Worm (Caenorhabditis elegans) whole organism, L1 larva: ENCODE results near the gene C04E6.5.

Experiments used
- C04F5.9 ChIP-seq: sonication (generic microtip); optimal IDR thresholded peaks from 2 replicates; lab custom pipeline; 2016; ENCODE audit warnings: missing genetic modification characterization, missing compliant biosample characterization
- F16B12.6 ChIP-seq: fragments of 150-350 bp; optimal IDR thresholded peaks from 2 replicates; lab custom pipeline; 2014; ENCODE audit warnings: missing biosample characterization, missing genetic modification characterization
- ama-1 ChIP-seq: fragments of 150-350 bp; optimal IDR thresholded peaks from 2 replicates; lab custom pipeline; 2014
- blmp-1 ChIP-seq: fragments of 150-350 bp; optimal IDR thresholded peaks from 2 replicates; lab custom pipeline; 2014; ENCODE audit warnings: missing biosample characterization, missing genetic modification characterization
- ceh-63 ChIP-seq: fragments of 200-800 bp; sonication (Bioruptor generic); optimal IDR thresholded peaks from 2 replicates; lab custom pipeline; 2018; ENCODE audit warnings: mild to moderate bottlenecking, missing genetic modification characterization, missing compliant biosample characterization
- ceh-8 ChIP-seq: fragments of 200-800 bp; sonication (Bioruptor generic); optimal IDR thresholded peaks from 2 replicates; lab custom pipeline; 2018; ENCODE audit warnings: mild to moderate bottlenecking, missing genetic modification characterization, moderate library complexity, missing compliant biosample characterization
- ceh-82 ChIP-seq, 3 experiments: fragments of 150-350 bp in 1 of 3; sonication (generic microtip) in 2 of 3; optimal IDR thresholded peaks; 2 replicates each; lab custom pipeline; 2014 to 2017; ENCODE audit warnings: missing biosample characterization in 3 of 3, missing genetic modification characterization in 3 of 3
- ceh-88 ChIP-seq: fragments of 200-800 bp; sonication (Bioruptor generic); IDR thresholded peaks from 2 replicates; pipeline ENCODE4 v1.3.6; 2022; ENCODE audit warnings: missing genetic modification characterization, missing compliant biosample characterization
- ceh-90 ChIP-seq: sonication (generic microtip); optimal IDR thresholded peaks from 2 replicates; lab custom pipeline; 2016; ENCODE audit warnings: missing genetic modification characterization, missing compliant biosample characterization
- dpl-1 ChIP-seq, 3 experiments: fragments of 150-350 bp in 2 of 3; sonication (generic microtip) in 1 of 3; optimal IDR thresholded peaks; 2 replicates each; lab custom pipeline; 2014 to 2017; ENCODE audit warnings: missing biosample characterization in 3 of 3, missing genetic modification characterization in 3 of 3, missing genetic modification reagents in 3 of 3
- dsc-1 ChIP-seq: sonication (generic microtip); optimal IDR thresholded peaks from 2 replicates; lab custom pipeline; 2016; ENCODE audit warnings: mild to moderate bottlenecking, missing genetic modification characterization, missing compliant biosample characterization
- efl-1 ChIP-seq, 4 experiments: fragments of 150-350 bp; optimal IDR thresholded peaks in 3 of 4; peaks in 1 of 4; 1 replicate in 1 of 4; 2 replicates in 3 of 4; lab custom pipeline; 2014; ENCODE audit warnings: missing biosample characterization in 2 of 4, missing genetic modification characterization in 2 of 4, missing genetic modification reagents in 2 of 4
- elt-3 ChIP-seq, 6 experiments: fragments of 150-350 bp in 1 of 6; sonication (generic microtip); optimal IDR thresholded peaks; 2 replicates each; lab custom pipeline; 2017 to 2018; ENCODE audit warnings: missing biosample characterization in 6 of 6, missing genetic modification characterization in 6 of 6, inconsistent platforms in 1 of 6
- ets-5 ChIP-seq: fragments of 200-800 bp; sonication (Bioruptor generic); IDR thresholded peaks from 2 replicates; pipeline ENCODE4 v1.3.6; 2022; ENCODE audit warnings: missing genetic modification characterization, missing compliant biosample characterization
- fkh-8 ChIP-seq: sonication (generic microtip); optimal IDR thresholded peaks from 2 replicates; lab custom pipeline; 2016; ENCODE audit warnings: mild to moderate bottlenecking, missing genetic modification characterization, missing compliant biosample characterization
- fos-1 ChIP-seq: fragments of 150-350 bp; optimal IDR thresholded peaks from 2 replicates; lab custom pipeline; 2014; ENCODE audit warnings: missing biosample characterization, missing genetic modification characterization
- grh-1 ChIP-seq: fragments of 200-800 bp; sonication (Bioruptor generic); IDR thresholded peaks from 2 replicates; pipeline ENCODE4 v1.3.6; 2022; ENCODE audit warnings: missing genetic modification reagents, missing genetic modification characterization, missing compliant biosample characterization
- hlh-17 ChIP-seq: fragments of 200-800 bp; sonication (Bioruptor generic); optimal IDR thresholded peaks from 2 replicates; lab custom pipeline; 2018; ENCODE audit warnings: missing genetic modification characterization, mild to moderate bottlenecking, missing compliant biosample characterization, moderate library complexity, borderline replicate concordance
- hlh-4 ChIP-seq: sonication (generic microtip); optimal IDR thresholded peaks from 2 replicates; lab custom pipeline; 2016; ENCODE audit warnings: mild to moderate bottlenecking, missing genetic modification characterization, missing compliant biosample characterization
- hpl-2 ChIP-seq: fragments of 150-350 bp; optimal IDR thresholded peaks from 2 replicates; lab custom pipeline; 2014; ENCODE audit warnings: missing biosample characterization, missing genetic modification reagents, missing genetic modification characterization
- lin-13 ChIP-seq: fragments of 150-350 bp; optimal IDR thresholded peaks from 2 replicates; lab custom pipeline; 2014; ENCODE audit warnings: missing biosample characterization, missing genetic modification reagents, missing genetic modification characterization
- lin-14 ChIP-seq: fragments of 200-800 bp; sonication (Bioruptor generic); optimal IDR thresholded peaks from 2 replicates; lab custom pipeline; 2018; ENCODE audit warnings: mild to moderate bottlenecking, missing genetic modification characterization, moderate library complexity, missing compliant biosample characterization
- lin-39 ChIP-seq: fragments of 150-350 bp; optimal IDR thresholded peaks from 2 replicates; lab custom pipeline; 2014; ENCODE audit warnings: missing biosample characterization, missing genetic modification reagents, missing genetic modification characterization
- lsy-2 ChIP-seq, 2 experiments: fragments of 150-350 bp; optimal IDR thresholded peaks; 2 replicates each; lab custom pipeline; 2014; ENCODE audit warnings: missing biosample characterization in 2 of 2, missing genetic modification characterization in 2 of 2
- mep-1 ChIP-seq: fragments of 150-350 bp; optimal IDR thresholded peaks from 2 replicates; lab custom pipeline; 2014; ENCODE audit warnings: missing biosample characterization, missing genetic modification characterization
- nhr-47 ChIP-seq: sonication (generic microtip); optimal IDR thresholded peaks from 2 replicates; lab custom pipeline; 2016; ENCODE audit warnings: mild to moderate bottlenecking, missing genetic modification characterization, moderate library complexity, missing compliant biosample characterization
- nhr-71 ChIP-seq: sonication (generic microtip); optimal IDR thresholded peaks from 2 replicates; lab custom pipeline; 2016; ENCODE audit warnings: mild to moderate bottlenecking, missing genetic modification characterization, moderate library complexity, missing compliant biosample characterization
- nhr-76 ChIP-seq: sonication (generic microtip); optimal IDR thresholded peaks from 2 replicates; lab custom pipeline; 2017; ENCODE audit warnings: missing biosample characterization, missing genetic modification characterization
- nhr-85 ChIP-seq: sonication (generic microtip); peaks from one replicate; lab custom pipeline; 2016; ENCODE audit warnings: missing genetic modification characterization, inconsistent platforms, missing compliant biosample characterization
- nhr-90 ChIP-seq: sonication (generic microtip); optimal IDR thresholded peaks from 2 replicates; lab custom pipeline; 2016; ENCODE audit warnings: mild to moderate bottlenecking, missing genetic modification characterization, missing compliant biosample characterization; ENCODE audit not compliant: poor library complexity
- pag-3 ChIP-seq: sonication (generic microtip); optimal IDR thresholded peaks from 2 replicates; lab custom pipeline; 2017; ENCODE audit warnings: missing genetic modification characterization, mild to moderate bottlenecking, missing compliant biosample characterization, antibody characterized with exemption, borderline replicate concordance; ENCODE audit not compliant: insufficient read depth
- sptf-1 ChIP-seq: fragments of 150-350 bp; optimal IDR thresholded peaks from 2 replicates; lab custom pipeline; 2014; ENCODE audit warnings: missing biosample characterization, missing genetic modification characterization
- swsn-7 ChIP-seq: sonication (generic microtip); optimal IDR thresholded peaks from 2 replicates; lab custom pipeline; 2016; ENCODE audit warnings: missing genetic modification characterization, missing compliant biosample characterization
- unc-130 ChIP-seq: fragments of 150-350 bp; optimal IDR thresholded peaks from 2 replicates; lab custom pipeline; 2017; ENCODE audit warnings: missing biosample characterization, missing genetic modification characterization, inconsistent platforms
- unc-86 ChIP-seq: sonication (generic microtip); optimal IDR thresholded peaks from 2 replicates; lab custom pipeline; 2016; ENCODE audit warnings: missing genetic modification characterization, missing compliant biosample characterization
- zip-4 ChIP-seq: fragments of 200-800 bp; sonication (Bioruptor generic); optimal IDR thresholded peaks from 2 replicates; lab custom pipeline; 2018; ENCODE audit warnings: mild to moderate bottlenecking, missing genetic modification characterization, moderate library complexity, missing compliant biosample characterization

C04E6.5 gene

DNA sequence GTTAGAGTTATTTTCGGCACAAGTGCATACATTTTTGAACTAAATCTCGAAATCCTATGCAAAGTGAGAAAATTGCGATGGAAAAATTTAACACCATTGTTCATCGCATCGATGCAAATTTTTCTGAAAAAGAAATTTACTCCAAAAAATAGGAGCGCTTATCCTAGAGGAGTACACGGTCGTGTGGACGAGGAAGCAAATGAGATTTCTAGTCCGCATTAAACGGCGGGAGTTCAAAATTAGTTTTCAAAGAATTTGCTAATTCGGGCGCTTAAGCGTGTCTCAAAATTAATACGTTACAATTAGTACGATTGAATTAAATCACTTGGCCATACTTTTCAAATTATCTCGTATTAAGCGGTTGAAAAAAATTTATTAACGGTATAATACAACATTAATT is 15.8 kb downstream of the C04E6.5 start, which contains the start of gene lrpr-1 (continued):
- TF ChIP-seq mep-1 (peak; percentile 72), ceh-8 (GFP tag; lab: Kevin White, UChicago) (peak; percentile 77), ceh-90 (peak; percentile 99), F16B12.6 (tag; lab: Kevin White, UChicago) (peak; percentile 46), ceh-88 (peak; percentile 71; the same call in 1 of the 2 replicates), hlh-17 (peak; percentile 71), nhr-90 (peak; percentile 97), ceh-63 (GFP tag; lab: Kevin White, UChicago) (peak; percentile 92), ama-1 (lab: Kevin White, UChicago) (no peak), unc-130 (no peak), C04F5.9 (tag; lab: Kevin White, UChicago) (peak; percentile 94), dpl-1 (GFP tag; optimal IDR thresholded peaks at IDR 0.05; lab: Kevin White, UChicago) (peak; percentile 97 to 99 (median 98))

- TF ChIP-seq elt-3 (tag; optimal IDR thresholded peaks at IDR 0.05; lab: Kevin White, UChicago) (no peak), C04F5.9 (tag; lab: Kevin White, UChicago) (no peak), sptf-1 (tag; lab: Kevin White, UChicago) (no peak), lin-13 (GFP tag; lab: Kevin White, UChicago) (no peak), swsn-7 (tag; lab: Kevin White, UChicago) (no peak), nhr-85 (tag; lab: Kevin White, UChicago) (no peak), lin-39 (tag; lab: Kevin White, UChicago) (no peak), zip-4 (GFP tag; lab: Kevin White, UChicago) (no peak), hlh-4 (tag; lab: Kevin White, UChicago) (no peak), ceh-90 (no peak), ets-5 (GFP tag; lab: Robert Waterston, UW) (no peak), nhr-47 (tag; lab: Kevin White, UChicago) (no peak), blmp-1 (tag; lab: Kevin White, UChicago) (no peak), lin-14 (GFP tag; lab: Kevin White, UChicago) (no peak), nhr-76 (tag; lab: Kevin White, UChicago) (no peak), unc-86 (tag; lab: Kevin White, UChicago) (no peak), lsy-2 (tag; optimal IDR thresholded peaks at IDR 0.05; lab: Kevin White, UChicago) (no peak), grh-1 (GFP tag; lab: Robert Waterston, UW) (no peak), ceh-82 (tag; optimal IDR thresholded peaks at IDR 0.05; lab: Kevin White, UChicago) (no peak), ama-1 (lab: Kevin White, UChicago) (no peak)
Measured at ce11 chrV:5919887-5920286, 18.0 kb downstream of the C04E6.5 start, which contains the start of gene C04E6.12. Gene C04E6.12 (minus strand): TSS chrV:5919987.

ce11 chrV:5921761-5922160 is 19.8 kb downstream of the C04E6.5 start:
- TF ChIP-seq nhr-71 (tag; lab: Kevin White, UChicago): peak; percentile 47
- TF ChIP-seq pag-3 (tag; lab: Kevin White, UChicago): no peak
- TF ChIP-seq nhr-47 (tag; lab: Kevin White, UChicago): peak; percentile 63
- peak; percentile 38 for TF ChIP-seq fkh-8
- TF ChIP-seq dsc-1 (tag; lab: Kevin White, UChicago): peak; percentile 75
- TF ChIP-seq hpl-2 (GFP tag; lab: Kevin White, UChicago): no peak

- TF ChIP-seq fos-1: no peak
- TF ChIP-seq efl-1 (optimal IDR thresholded peaks at IDR 0.05; lab: Kevin White, UChicago): no peak
- TF ChIP-seq efl-1 (GFP tag; optimal IDR thresholded peaks at IDR 0.05 in 1 of 2; lab: Kevin White, UChicago): peak in 1 of 2 experiments; percentile 70
- TF ChIP-seq nhr-47 (tag; lab: Kevin White, UChicago): no peak
- TF ChIP-seq swsn-7 (tag; lab: Kevin White, UChicago): no peak
- no peak for TF ChIP-seq dsc-1 (tag; lab: Kevin White, UChicago)
Measured at ce11 chrV:5922236-5922635, 20.3 kb downstream of the C04E6.5 start, which contains the start of gene srsx-18. Gene srsx-18 (plus strand): TSS chrV:5922536.
